Fruit fly (Drosophila melanogaster): ENCODE data around the gene CG14421.
A peak's percentile ranks its signal among the peaks of the same experiment; 100 is the strongest.

The CG14421 gene

dm6 chrX:2945103-2945502 lies 3.9 kb downstream of the CG14421 start, which contains the start of gene CG14423:
CG14423 (plus strand) TSS chrX:2945403.
- no peak for TF ChIP-seq CG8159 (tag; optimal IDR thresholded peaks at IDR 0.05)
- TF ChIP-seq CG32121 (GFP tag; IDR thresholded peaks at IDR 0.05) = no peak
- TF ChIP-seq CG17806 (tag; optimal IDR thresholded peaks at IDR 0.05) = no peak
- no peak for TF ChIP-seq Pif1B (GFP tag; optimal IDR thresholded peaks at IDR 0.05)
- no peak for TF ChIP-seq Pif1A (GFP tag; optimal IDR thresholded peaks at IDR 0.05)
- no peak for TF ChIP-seq Snoo (tag; optimal IDR thresholded peaks at IDR 0.05)
- TF ChIP-seq CG13204 (GFP tag; optimal IDR thresholded peaks at IDR 0.05) = no peak
- TF ChIP-seq CG15710 (tag; optimal IDR thresholded peaks at IDR 0.05) = no peak
- no peak for TF ChIP-seq fd96Ca (GFP tag; IDR thresholded peaks at IDR 0.05)

DNA sequence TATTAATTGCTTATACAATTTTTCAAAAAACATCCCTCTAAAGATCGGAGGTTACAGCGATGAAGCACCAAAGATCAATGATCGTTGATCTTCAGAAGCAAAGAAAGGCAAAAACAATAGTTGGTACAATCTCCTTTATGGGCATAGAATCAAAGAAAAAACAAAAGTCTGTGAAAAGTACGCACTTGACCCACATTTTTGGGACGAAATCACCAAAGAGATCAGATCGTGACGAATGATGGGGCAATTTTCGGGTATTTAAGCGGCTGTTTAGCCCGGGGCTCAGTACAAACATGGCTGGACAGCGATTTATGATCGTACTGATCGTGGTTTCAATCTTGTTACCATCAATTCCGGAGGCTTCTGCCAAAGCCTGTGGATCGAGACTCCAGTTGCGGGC lies 5.6 kb downstream of the CG14421 start, which contains the start of gene CG17959:
Gene CG17959, plus strand, starts transcription at position 301 of the 400 bp plus-strand sequence.
- TF ChIP-seq Pif1B (GFP tag; optimal IDR thresholded peaks at IDR 0.05) (no peak), CG32121 (GFP tag; IDR thresholded peaks at IDR 0.05) (no peak), rn (GFP tag; IDR thresholded peaks at IDR 0.05) (no peak), EcR (GFP tag; optimal IDR thresholded peaks at IDR 0.05) (no peak), CG13204 (GFP tag; optimal IDR thresholded peaks at IDR 0.05) (no peak), CG34367 (tag; optimal IDR thresholded peaks at IDR 0.05) (no peak), CG10348 (GFP tag; IDR thresholded peaks at IDR 0.05) (no peak), CG14655 (GFP tag; optimal IDR thresholded peaks at IDR 0.05) (no peak), CG12605 (GFP tag; IDR thresholded peaks at IDR 0.05) (no peak), gl (tag; optimal IDR thresholded peaks at IDR 0.05) (no peak), CG8301 (tag; optimal IDR thresholded peaks at IDR 0.05) (no peak), Pif1A (GFP tag; optimal IDR thresholded peaks at IDR 0.05) (no peak), CG9948 (tag; optimal IDR thresholded peaks at IDR 0.05) (no peak), D1 (tag; optimal IDR thresholded peaks at IDR 0.05) (no peak), CG4496 (GFP tag; IDR thresholded peaks at IDR 0.05) (no peak), Ets98B (GFP tag; IDR thresholded peaks at IDR 0.05) (no peak)

DNA sequence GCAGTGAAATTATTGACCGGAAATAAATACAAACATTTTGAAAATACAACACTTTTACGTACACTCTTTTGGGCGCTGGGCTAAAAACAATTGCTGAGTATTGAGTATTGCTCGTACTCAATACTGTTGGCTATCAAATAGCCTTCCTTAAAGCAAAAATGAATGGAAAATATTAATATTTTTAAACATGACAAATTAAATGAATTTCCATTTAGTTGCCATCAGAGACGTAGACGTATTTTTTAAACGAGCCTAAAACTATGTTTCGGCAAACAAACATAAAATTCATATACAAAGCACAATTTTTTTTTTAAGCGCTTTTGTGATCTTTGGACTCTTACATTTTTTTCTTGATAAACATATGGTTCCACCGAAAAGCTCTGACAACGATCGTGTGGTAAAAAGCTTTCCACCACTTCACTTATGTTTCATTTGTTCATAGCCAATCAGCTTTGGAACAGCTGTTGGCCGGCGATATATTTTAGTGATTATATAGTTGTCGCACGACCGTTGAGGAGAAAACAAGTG lies 6.4 kb downstream of the CG14421 start, which contains the start of gene CG3603:
Gene CG3603, plus strand, starts transcription at position 490 of the 528 bp plus-strand sequence.
- TF ChIP-seq Ets98B (GFP tag; IDR thresholded peaks at IDR 0.05) = peak; percentile 75
- peak; percentile 87 for TF ChIP-seq Pif1A (GFP tag; optimal IDR thresholded peaks at IDR 0.05)
- TF ChIP-seq CG13204 (GFP tag; optimal IDR thresholded peaks at IDR 0.05) = peak; percentile 69
- peak; percentile 73 for TF ChIP-seq CG32121 (GFP tag; IDR thresholded peaks at IDR 0.05)
- peak; percentile 81 for TF ChIP-seq CG4496 (GFP tag; IDR thresholded peaks at IDR 0.05)
- TF ChIP-seq CG10348 (GFP tag; IDR thresholded peaks at IDR 0.05) = no peak
- peak; percentile 78 for TF ChIP-seq Pif1B (GFP tag; optimal IDR thresholded peaks at IDR 0.05)
- TF ChIP-seq rn (GFP tag; IDR thresholded peaks at IDR 0.05) = no peak
- TF ChIP-seq CG14655 (GFP tag; optimal IDR thresholded peaks at IDR 0.05) = peak; percentile 78
- no peak for TF ChIP-seq EcR (GFP tag; optimal IDR thresholded peaks at IDR 0.05)
- peak; percentile 61 for TF ChIP-seq CG8159 (tag; optimal IDR thresholded peaks at IDR 0.05)
- TF ChIP-seq CG15710 (tag; optimal IDR thresholded peaks at IDR 0.05) = peak; percentile 37
- peak; percentile 55 for TF ChIP-seq CG17806 (tag; optimal IDR thresholded peaks at IDR 0.05)
- TF ChIP-seq Snoo (tag; optimal IDR thresholded peaks at IDR 0.05) = peak; percentile 81
- peak; percentile 82 for TF ChIP-seq gl (tag; optimal IDR thresholded peaks at IDR 0.05)
- peak; percentile 83 for TF ChIP-seq CG12605 (GFP tag; IDR thresholded peaks at IDR 0.05)
- peak; percentile 66 for TF ChIP-seq CG8301 (tag; optimal IDR thresholded peaks at IDR 0.05)
- TF ChIP-seq D1 (tag; optimal IDR thresholded peaks at IDR 0.05) = peak; percentile 26
- TF ChIP-seq CG9948 (tag; optimal IDR thresholded peaks at IDR 0.05) = no peak
- TF ChIP-seq CG34367 (tag; optimal IDR thresholded peaks at IDR 0.05) = peak; percentile 77
- peak; percentile 44; the same call in 1 of the 3 replicates for TF ChIP-seq fd96Ca (GFP tag; IDR thresholded peaks at IDR 0.05)

- TF ChIP-seq CG8301 (tag; optimal IDR thresholded peaks at IDR 0.05) (no peak), EcR (GFP tag; optimal IDR thresholded peaks at IDR 0.05) (no peak), fd96Ca (GFP tag; IDR thresholded peaks at IDR 0.05) (no peak)
Measured at dm6 chrX:2949114-2949513, 7.9 kb downstream of the CG14421 start.

DNA sequence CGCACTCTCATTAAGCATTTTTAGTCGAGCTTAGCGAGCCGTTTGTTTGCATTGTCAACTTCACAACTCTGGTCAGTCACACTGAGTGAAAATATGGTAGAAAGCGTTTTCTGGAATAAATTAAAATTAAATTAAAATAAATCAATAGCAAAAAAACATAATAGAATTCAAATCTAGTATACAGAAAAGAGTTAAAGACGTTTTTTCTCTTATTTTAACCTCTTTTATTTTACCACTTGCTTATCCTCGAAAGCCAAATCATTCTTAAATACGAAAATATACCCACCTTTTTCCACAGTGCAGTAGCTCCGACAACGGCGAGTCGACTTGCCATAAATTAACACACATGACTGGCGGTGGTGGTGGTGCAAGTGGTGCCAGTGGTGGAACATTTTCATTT lies 10.4 kb downstream of the CG14421 start:
- TF ChIP-seq CG8159 (tag; optimal IDR thresholded peaks at IDR 0.05) (peak; percentile 9), Snoo (tag; optimal IDR thresholded peaks at IDR 0.05) (no peak), CG9948 (tag; optimal IDR thresholded peaks at IDR 0.05) (no peak), CG4496 (GFP tag; IDR thresholded peaks at IDR 0.05) (no peak), Pif1A (GFP tag; optimal IDR thresholded peaks at IDR 0.05) (no peak), EcR (GFP tag; optimal IDR thresholded peaks at IDR 0.05) (no peak), CG32121 (GFP tag; IDR thresholded peaks at IDR 0.05) (no peak), fd96Ca (GFP tag; IDR thresholded peaks at IDR 0.05) (no peak), CG10348 (GFP tag; IDR thresholded peaks at IDR 0.05) (no peak), CG17806 (tag; optimal IDR thresholded peaks at IDR 0.05) (no peak), CG13204 (GFP tag; optimal IDR thresholded peaks at IDR 0.05) (no peak), Ets98B (GFP tag; IDR thresholded peaks at IDR 0.05) (0 out of 2 replicates have a peak, but pooled peaks have one; percentile 12), rn (GFP tag; IDR thresholded peaks at IDR 0.05) (no peak)

DNA sequence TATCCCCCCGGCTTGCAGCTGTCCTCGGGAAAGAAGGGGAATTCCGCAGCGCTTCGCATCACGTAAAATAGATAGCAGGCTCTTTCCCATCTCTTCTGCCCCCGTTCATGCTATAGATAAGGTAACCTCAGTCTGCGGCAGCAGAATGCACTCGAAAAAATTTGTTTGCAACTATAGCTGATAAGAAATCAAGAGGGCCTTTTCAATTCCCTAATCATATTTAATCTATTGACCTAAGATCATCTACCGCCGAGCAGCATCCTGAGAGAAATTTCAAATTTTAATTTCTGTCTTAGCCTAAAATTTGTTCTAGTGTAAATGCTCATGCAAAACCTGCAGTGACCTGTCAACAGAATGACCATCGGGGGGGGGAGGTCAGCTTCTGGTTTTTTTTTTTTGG lies 15.4 kb downstream of the CG14421 start:
- 0 out of 3 replicates have a peak, but pooled peaks have one; percentile 14 for TF ChIP-seq CG4496 (GFP tag; IDR thresholded peaks at IDR 0.05)
- TF ChIP-seq rn (GFP tag; IDR thresholded peaks at IDR 0.05) = no peak
- no peak for TF ChIP-seq Snoo (tag; optimal IDR thresholded peaks at IDR 0.05)
- no peak for TF ChIP-seq CG8159 (tag; optimal IDR thresholded peaks at IDR 0.05)
- no peak for TF ChIP-seq Ets98B (GFP tag; IDR thresholded peaks at IDR 0.05)
- no peak for TF ChIP-seq fd96Ca (GFP tag; IDR thresholded peaks at IDR 0.05)
- TF ChIP-seq D1 (tag; optimal IDR thresholded peaks at IDR 0.05) = no peak
- TF ChIP-seq CG17806 (tag; optimal IDR thresholded peaks at IDR 0.05) = no peak

Measured in whole organism, pupa.